Fruit fly (Drosophila melanogaster) whole organism, embryonic: ENCODE measurements around the gene Mgat4b.

Experiments
- ATbp ChIP-seq: fragments of 200-800 bp; sonication (Bioruptor generic); optimal IDR thresholded peaks from 2 replicates; lab custom pipeline; 2017; ENCODE audit warnings: missing biosample characterization, mild to moderate bottlenecking, missing genetic modification characterization, missing genetic modification reagents
- Atf3 ChIP-seq: fragments of 200-800 bp; sonication (Bioruptor generic); optimal IDR thresholded peaks from 3 replicates; lab custom pipeline; 2016; ENCODE audit warnings: missing biosample characterization, missing genetic modification characterization
- CG10147 ChIP-seq: fragments of 200-800 bp; sonication (Bioruptor generic); optimal IDR thresholded peaks from 2 replicates; lab custom pipeline; 2019; ENCODE audit warnings: missing biosample characterization, mild to moderate bottlenecking, missing genetic modification characterization, moderate library complexity
- CG10654 ChIP-seq: fragments of 200-800 bp; sonication (Bioruptor generic); optimal IDR thresholded peaks from 2 replicates; lab custom pipeline; 2016; ENCODE audit warnings: missing biosample characterization, missing genetic modification characterization
- CG11504 ChIP-seq: fragments of 200-800 bp; sonication (Bioruptor generic); optimal IDR thresholded peaks from 3 replicates; lab custom pipeline; 2019; ENCODE audit warnings: missing biosample characterization, mild to moderate bottlenecking, missing genetic modification characterization, moderate library complexity
- CG12769 ChIP-seq: fragments of 200-800 bp; sonication (Bioruptor generic); optimal IDR thresholded peaks from 2 replicates; lab custom pipeline; 2019; ENCODE audit warnings: missing biosample characterization, mild to moderate bottlenecking, missing genetic modification characterization, moderate library complexity
- CG14965 ChIP-seq: fragments of 200-800 bp; sonication (Bioruptor generic); optimal IDR thresholded peaks from 2 replicates; lab custom pipeline; 2016; ENCODE audit warnings: missing biosample characterization, missing genetic modification characterization, borderline replicate concordance
- CG15269 ChIP-seq: fragments of 200-800 bp; sonication (Bioruptor generic); optimal IDR thresholded peaks from 2 replicates; lab custom pipeline; 2018; ENCODE audit warnings: missing biosample characterization, mild to moderate bottlenecking, missing genetic modification characterization, moderate library complexity
- CG17186 ChIP-seq: fragments of 200-800 bp; sonication (Bioruptor generic); optimal IDR thresholded peaks from 3 replicates; lab custom pipeline; 2017; ENCODE audit warnings: missing biosample characterization, missing genetic modification reagents, missing genetic modification characterization
- CG17361 ChIP-seq: fragments of 200-800 bp; sonication (Bioruptor generic); IDR thresholded peaks from 3 replicates; pipeline ENCODE4 v1.3.6; 2022; ENCODE audit warnings: missing biosample characterization, missing genetic modification characterization
- CG2116 ChIP-seq: fragments of 200-800 bp; sonication (Bioruptor generic); optimal IDR thresholded peaks from 3 replicates; lab custom pipeline; 2018; ENCODE audit warnings: missing biosample characterization, mild to moderate bottlenecking, missing genetic modification characterization
- CG2120 ChIP-seq: fragments of 200-800 bp; sonication (Bioruptor generic); optimal IDR thresholded peaks from 3 replicates; lab custom pipeline; 2016; ENCODE audit warnings: missing biosample characterization, missing genetic modification characterization
- CG2129 ChIP-seq: fragments of 200-800 bp; sonication (Bioruptor generic); IDR thresholded peaks from 2 replicates; pipeline ENCODE4 v1.3.6; 2022; ENCODE audit warnings: missing biosample characterization, missing genetic modification characterization; ENCODE audit not compliant: partially characterized antibody
- CG30403 ChIP-seq: fragments of 200-800 bp; sonication (Bioruptor generic); optimal IDR thresholded peaks from 3 replicates; lab custom pipeline; 2016; ENCODE audit warnings: missing biosample characterization, missing genetic modification characterization
- CG31224 ChIP-seq: fragments of 200-800 bp; sonication (Bioruptor generic); IDR thresholded peaks from 2 replicates; pipeline ENCODE4 v1.3.6; 2022; ENCODE audit warnings: missing biosample characterization, missing genetic modification characterization
- CG31365 ChIP-seq: fragments of 200-800 bp; sonication (Bioruptor generic); optimal IDR thresholded peaks from 2 replicates; lab custom pipeline; 2018; ENCODE audit warnings: missing biosample characterization, mild to moderate bottlenecking, missing genetic modification characterization
- CG3281 ChIP-seq: fragments of 200-800 bp; sonication (Bioruptor generic); optimal IDR thresholded peaks from 3 replicates; lab custom pipeline; 2017; ENCODE audit warnings: missing biosample characterization, mild to moderate bottlenecking, missing genetic modification characterization
- CG43689 ChIP-seq: fragments of 200-800 bp; sonication (Bioruptor generic); IDR thresholded peaks from 2 replicates; pipeline ENCODE4 v1.3.6; 2022; ENCODE audit warnings: missing biosample characterization, missing genetic modification characterization
- CG6689 ChIP-seq: fragments of 200-800 bp; sonication (Bioruptor generic); IDR thresholded peaks from 2 replicates; pipeline ENCODE4 v1.3.6; 2022; ENCODE audit warnings: missing biosample characterization, missing genetic modification characterization
- CG6813 ChIP-seq: fragments of 200-800 bp; sonication (Bioruptor generic); optimal IDR thresholded peaks from 2 replicates; lab custom pipeline; 2017; ENCODE audit warnings: missing biosample characterization, missing genetic modification characterization, mild to moderate bottlenecking, moderate library complexity, missing genetic modification reagents
- CG9797 ChIP-seq: fragments of 200-800 bp; sonication (Bioruptor generic); optimal IDR thresholded peaks from 3 replicates; lab custom pipeline; 2018; ENCODE audit warnings: missing biosample characterization, mild to moderate bottlenecking, missing genetic modification characterization
- Camta ChIP-seq: fragments of 200-800 bp; sonication (Bioruptor generic); optimal IDR thresholded peaks from 2 replicates; lab custom pipeline; 2016; ENCODE audit warnings: missing biosample characterization, missing genetic modification characterization
- Dll ChIP-seq: fragments of 200-800 bp; sonication (Bioruptor generic); IDR thresholded peaks from 4 replicates; pipeline ENCODE4 v1.3.6; 2022; ENCODE audit warnings: missing biosample characterization, missing genetic modification characterization; ENCODE audit not compliant: partially characterized antibody
- HmgZ ChIP-seq: fragments of 200-800 bp; sonication (Bioruptor generic); optimal IDR thresholded peaks from 2 replicates; lab custom pipeline; 2018; ENCODE audit warnings: missing biosample characterization, mild to moderate bottlenecking, missing genetic modification characterization
- MTF-1 ChIP-seq: fragments of 200-800 bp; sonication (Bioruptor generic); optimal IDR thresholded peaks from 2 replicates; lab custom pipeline; 2018; ENCODE audit warnings: missing biosample characterization, mild to moderate bottlenecking, missing genetic modification characterization, borderline replicate concordance
- NfI ChIP-seq: fragments of 200-800 bp; sonication (Bioruptor generic); optimal IDR thresholded peaks from 3 replicates; lab custom pipeline; 2018; ENCODE audit warnings: missing biosample characterization, mild to moderate bottlenecking, missing genetic modification characterization, moderate library complexity
- Oaz ChIP-seq: fragments of 200-800 bp; sonication (Bioruptor generic); IDR thresholded peaks from 2 replicates; pipeline ENCODE4 v1.3.6; 2022; ENCODE audit warnings: missing biosample characterization, missing genetic modification characterization
- Oli ChIP-seq: fragments of 200-800 bp; sonication (Bioruptor generic); optimal IDR thresholded peaks from 2 replicates; lab custom pipeline; 2018; ENCODE audit warnings: missing biosample characterization, mild to moderate bottlenecking, missing genetic modification characterization, moderate library complexity
- ab ChIP-seq: fragments of 200-800 bp; sonication (Bioruptor generic); optimal IDR thresholded peaks from 2 replicates; lab custom pipeline; 2016; ENCODE audit warnings: missing biosample characterization, missing genetic modification characterization
- ase ChIP-seq: fragments of 200-800 bp; sonication (Bioruptor generic); IDR thresholded peaks from 3 replicates; pipeline ENCODE4 v1.3.6; 2022; ENCODE audit warnings: missing biosample characterization, missing genetic modification characterization
- ash1 ChIP-seq: fragments of 200-800 bp; sonication (Bioruptor generic); optimal IDR thresholded peaks from 2 replicates; lab custom pipeline; 2018; ENCODE audit warnings: missing biosample characterization, mild to moderate bottlenecking, missing genetic modification characterization
- cato ChIP-seq: fragments of 200-800 bp; sonication (Bioruptor generic); optimal IDR thresholded peaks from 2 replicates; lab custom pipeline; 2016; ENCODE audit warnings: missing biosample characterization, missing genetic modification characterization, borderline replicate concordance
- ci ChIP-seq: fragments of 200-800 bp; sonication (Bioruptor generic); IDR thresholded peaks from 3 replicates; pipeline ENCODE4 v1.3.6; 2022; ENCODE audit warnings: missing biosample characterization, missing genetic modification characterization
- crol ChIP-seq: fragments of 200-800 bp; sonication (Bioruptor generic); IDR thresholded peaks from 2 replicates; pipeline ENCODE4 v1.3.6; 2022; ENCODE audit warnings: missing biosample characterization, missing genetic modification characterization
- dan ChIP-seq: fragments of 200-800 bp; sonication (Bioruptor generic); IDR thresholded peaks from 2 replicates; pipeline ENCODE4 v1.3.6; 2022; ENCODE audit warnings: missing biosample characterization, missing genetic modification characterization
- fru ChIP-seq: fragments of >200 bp; optimal IDR thresholded peaks from 2 replicates; lab custom pipeline; 2017
- gem ChIP-seq: fragments of 200-800 bp; sonication (Bioruptor generic); optimal IDR thresholded peaks from 2 replicates; lab custom pipeline; 2019; ENCODE audit warnings: missing biosample characterization, mild to moderate bottlenecking, missing genetic modification characterization, moderate library complexity
- gsb-n ChIP-seq: fragments of 200-800 bp; sonication (Bioruptor generic); optimal IDR thresholded peaks from 3 replicates; lab custom pipeline; 2018; ENCODE audit warnings: missing biosample characterization, mild to moderate bottlenecking, missing genetic modification characterization
- h ChIP-seq: fragments of >200 bp; optimal IDR thresholded peaks from 2 replicates; lab custom pipeline; 2017
- ham ChIP-seq: fragments of 200-800 bp; sonication (Bioruptor generic); IDR thresholded peaks from 2 replicates; pipeline ENCODE4 v1.3.6; 2022; ENCODE audit warnings: missing biosample characterization, missing genetic modification characterization
- inv ChIP-seq: fragments of 200-800 bp; sonication (Bioruptor generic); IDR thresholded peaks from 2 replicates; pipeline ENCODE4 v1.3.6; 2022; ENCODE audit warnings: missing biosample characterization, missing genetic modification characterization; ENCODE audit not compliant: partially characterized antibody
- jigr1 ChIP-seq: fragments of 200-800 bp; sonication (Bioruptor generic); IDR thresholded peaks from 3 replicates; pipeline ENCODE4 v1.3.6; 2022; ENCODE audit warnings: missing biosample characterization, missing genetic modification characterization
- psq ChIP-seq: fragments of 200-800 bp; sonication (Bioruptor generic); optimal IDR thresholded peaks from 2 replicates; lab custom pipeline; 2017; ENCODE audit warnings: missing biosample characterization, missing genetic modification characterization
- pzg ChIP-seq: fragments of 200-800 bp; sonication (Bioruptor generic); optimal IDR thresholded peaks from 3 replicates; lab custom pipeline; 2018; ENCODE audit warnings: missing biosample characterization, mild to moderate bottlenecking, missing genetic modification characterization, moderate library complexity
- sens-2 ChIP-seq: fragments of 200-800 bp; sonication (Bioruptor generic); IDR thresholded peaks from 2 replicates; pipeline ENCODE4 v1.3.6; 2022; ENCODE audit warnings: missing biosample characterization, missing genetic modification characterization
- so ChIP-seq: fragments of 200-800 bp; sonication (Bioruptor generic); IDR thresholded peaks from 3 replicates; pipeline ENCODE4 v1.3.6; 2022; ENCODE audit warnings: missing biosample characterization, missing genetic modification characterization
- ssp ChIP-seq: fragments of 200-800 bp; sonication (Bioruptor generic); IDR thresholded peaks from 2 replicates; pipeline ENCODE4 v1.3.6; 2022; ENCODE audit warnings: missing biosample characterization, missing genetic modification characterization
- unpg ChIP-seq: fragments of 200-800 bp; sonication (Bioruptor generic); optimal IDR thresholded peaks from 3 replicates; lab custom pipeline; 2018; ENCODE audit warnings: missing biosample characterization, mild to moderate bottlenecking, missing genetic modification characterization, moderate library complexity
- z ChIP-seq: fragments of 200-800 bp; sonication (Bioruptor generic); IDR thresholded peaks from 3 replicates; pipeline ENCODE4 v1.3.6; 2022; ENCODE audit warnings: missing biosample characterization, missing genetic modification characterization

Gene Mgat4b

DNA sequence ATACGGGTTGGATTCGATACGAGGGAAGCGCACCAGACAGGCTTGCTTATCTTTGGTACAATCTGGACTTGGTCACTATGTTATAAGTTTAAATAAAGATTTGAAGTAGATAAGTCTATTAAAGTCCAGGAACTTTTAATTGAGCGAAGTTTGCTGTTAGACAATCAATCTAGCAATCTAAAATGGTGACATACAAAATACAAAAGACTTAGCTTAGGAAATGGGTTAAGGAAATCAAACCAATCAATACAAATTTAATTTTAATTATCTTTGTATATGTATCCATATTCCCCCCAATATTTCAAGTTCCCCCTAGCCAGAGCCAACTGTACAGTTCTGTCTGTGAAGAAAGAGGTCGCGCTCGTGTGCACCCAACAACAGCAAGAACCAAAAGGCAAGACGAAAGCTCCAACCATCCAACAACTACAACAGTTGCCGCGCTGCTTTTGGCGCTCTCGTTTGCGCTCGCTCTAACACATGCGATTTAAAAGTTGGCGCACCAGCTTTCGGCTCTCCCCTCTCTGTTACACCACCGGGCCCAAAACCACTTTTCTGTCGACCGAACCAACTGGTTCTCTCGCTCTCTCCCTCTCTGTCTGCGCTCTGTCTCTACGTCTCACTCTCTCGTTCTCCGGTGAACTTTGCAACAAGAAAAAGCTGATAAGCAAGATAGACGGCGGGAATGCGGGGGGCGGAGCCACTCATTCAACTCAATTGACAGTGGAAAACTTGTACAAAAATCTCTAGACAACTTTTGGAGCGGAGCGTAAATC, 12.9 kb downstream of the Mgat4b start (continued):
- peak; percentile 97 for TF ChIP-seq CG17361 (GFP tag; lab: Robert Waterston, UW)
- TF ChIP-seq CG15269 (tag; lab: Kevin White, UChicago) = peak; percentile 93
- peak; percentile 75; the same call in 2 of the 3 replicates for TF ChIP-seq ase (GFP tag; lab: Robert Waterston, UW)
- TF ChIP-seq CG17186 = no peak
- TF ChIP-seq pzg (GFP tag; lab: Kevin White, UChicago) = no peak
- peak; percentile 46 for TF ChIP-seq ab
- peak; percentile 86 for TF ChIP-seq CG6689 (GFP tag; lab: Robert Waterston, UW)
- no peak for TF ChIP-seq fru
- peak; percentile 40 for TF ChIP-seq gsb-n (tag; lab: Kevin White, UChicago)
- TF ChIP-seq ssp (GFP tag; lab: Robert Waterston, UW) = no peak; the same call in 1 of the 2 replicates
- peak; percentile 99 for TF ChIP-seq crol (GFP tag; lab: Robert Waterston, UW)
- TF ChIP-seq CG30403 (GFP tag; lab: Kevin White, UChicago) = peak; percentile 93
- peak; percentile 67 for TF ChIP-seq HmgZ (tag; lab: Kevin White, UChicago)
- peak; percentile 94 for TF ChIP-seq Oli (tag; lab: Kevin White, UChicago)
- no peak for TF ChIP-seq sens-2
- TF ChIP-seq Camta (GFP tag; lab: Kevin White, UChicago) = peak; percentile 71
- TF ChIP-seq so (GFP tag; lab: Robert Waterston, UW) = peak; percentile 72; the same call in 1 of the 3 replicates
- TF ChIP-seq gem (tag; lab: Kevin White, UChicago) = peak; percentile 94
- peak; percentile 74 for TF ChIP-seq Oaz (GFP tag; lab: Robert Waterston, UW)
- TF ChIP-seq CG11504 (tag; lab: Kevin White, UChicago) = peak; percentile 94
- TF ChIP-seq dan (GFP tag; lab: Robert Waterston, UW) = no peak
- TF ChIP-seq CG2129 = no peak
- TF ChIP-seq psq (GFP tag; lab: Kevin White, UChicago) = peak; percentile 43
- TF ChIP-seq CG9797 (GFP tag; lab: Kevin White, UChicago) = no peak
- TF ChIP-seq unpg (GFP tag; lab: Kevin White, UChicago) = peak; percentile 80
- TF ChIP-seq CG31365 = peak; percentile 12
- peak; percentile 37 for TF ChIP-seq Atf3 (GFP tag; lab: Kevin White, UChicago)
- peak; percentile 54 for TF ChIP-seq CG43689 (GFP tag; lab: Robert Waterston, UW)
- peak; percentile 94 for TF ChIP-seq CG2120
- TF ChIP-seq CG6813 = peak; percentile 57
- peak; percentile 70 for TF ChIP-seq CG31224
- peak; percentile 26 for TF ChIP-seq CG2116 (GFP tag; lab: Kevin White, UChicago)
- TF ChIP-seq NfI (GFP tag; lab: Kevin White, UChicago) = peak; percentile 80
- peak; percentile 89 for TF ChIP-seq MTF-1 (GFP tag; lab: Kevin White, UChicago)
- TF ChIP-seq h = no peak
- peak; percentile 72; the same call in 1 of the 3 replicates for TF ChIP-seq ci (GFP tag; lab: Robert Waterston, UW)
- TF ChIP-seq cato (GFP tag; lab: Kevin White, UChicago) = peak; percentile 77
- 0 out of 2 replicates have a peak, but pooled peaks have one; percentile 13 for TF ChIP-seq ham (GFP tag; lab: Robert Waterston, UW)
- TF ChIP-seq CG3281 (GFP tag; lab: Kevin White, UChicago) = peak; percentile 95
- peak; percentile 78 for TF ChIP-seq ATbp
- TF ChIP-seq CG14965 (GFP tag; lab: Kevin White, UChicago) = no peak
- TF ChIP-seq CG12769 (tag; lab: Kevin White, UChicago) = no peak
- TF ChIP-seq jigr1 (GFP tag; lab: Robert Waterston, UW) = peak; percentile 79; the same call in 2 of the 3 replicates
- peak; percentile 95 for TF ChIP-seq z
- TF ChIP-seq ash1 (GFP tag; lab: Kevin White, UChicago) = no peak
- no peak; the same call in 1 of the 2 replicates for TF ChIP-seq inv (GFP tag; lab: Robert Waterston, UW)
- no peak for TF ChIP-seq Dll (GFP tag; lab: Robert Waterston, UW)
- peak; percentile 81 for TF ChIP-seq CG10147
- TF ChIP-seq CG10654 (GFP tag; lab: Kevin White, UChicago) = peak; percentile 72
